Worm (Caenorhabditis elegans) whole organism, L4 larva: Measurements from ENCODE around the gene wdr-62.

Source experiments
- T20F7.1 ChIP-seq: fragments of 200-800 bp; sonication (Bioruptor generic); optimal IDR thresholded peaks from 2 replicates; lab custom pipeline; 2018; ENCODE audit warnings: mild to moderate bottlenecking, missing genetic modification characterization, missing compliant biosample characterization
- Y105C5A.15 ChIP-seq: fragments of 200-800 bp; sonication (Bioruptor generic); IDR thresholded peaks from 2 replicates; pipeline ENCODE4 v1.3.6; 2022; ENCODE audit warnings: missing genetic modification characterization, missing compliant biosample characterization
- Y5F2A.4 ChIP-seq: fragments of 200-800 bp; sonication (Bioruptor generic); optimal IDR thresholded peaks from 2 replicates; lab custom pipeline; 2018; ENCODE audit warnings: mild to moderate bottlenecking, missing genetic modification characterization, missing compliant biosample characterization
- Y75B8A.6 ChIP-seq: fragments of 200-800 bp; sonication (Bioruptor generic); IDR thresholded peaks from 2 replicates; pipeline ENCODE4 v1.3.6; 2022; ENCODE audit warnings: missing genetic modification reagents, missing genetic modification characterization, missing compliant biosample characterization
- ZK546.5 ChIP-seq, 2 experiments: sonication (generic microtip); optimal IDR thresholded peaks; 2 replicates each; lab custom pipeline; 2017; ENCODE audit warnings: missing biosample characterization in 2 of 2, missing genetic modification characterization in 2 of 2
- arid-1 ChIP-seq: fragments of 200-800 bp; sonication (Bioruptor generic); conservative IDR thresholded peaks from 2 replicates; pipeline ENCODE4 v1.3.6; 2022; ENCODE audit warnings: missing genetic modification reagents, missing genetic modification characterization, missing compliant biosample characterization
- ceh-20 ChIP-seq: fragments of 200-800 bp; sonication (Bioruptor generic); IDR thresholded peaks from 2 replicates; pipeline ENCODE4 v1.3.6; 2022; ENCODE audit warnings: missing genetic modification reagents, missing genetic modification characterization, missing compliant biosample characterization
- ceh-82 ChIP-seq: sonication (generic microtip); optimal IDR thresholded peaks from 2 replicates; lab custom pipeline; 2017; ENCODE audit warnings: missing biosample characterization, missing genetic modification characterization
- ces-1 ChIP-seq: fragments of 150-350 bp; sonication (generic microtip); optimal IDR thresholded peaks from 4 replicates; lab custom pipeline; 2014; ENCODE audit warnings: missing biosample characterization, missing genetic modification reagents, missing genetic modification characterization
- ctbp-1 ChIP-seq: fragments of 200-800 bp; sonication (Bioruptor generic); IDR thresholded peaks from 2 replicates; pipeline ENCODE4 v1.3.6; 2022; ENCODE audit warnings: missing genetic modification reagents, missing genetic modification characterization, missing compliant biosample characterization
- daf-12 ChIP-seq: fragments of 150-350 bp; optimal IDR thresholded peaks from 2 replicates; lab custom pipeline; 2014; ENCODE audit warnings: missing biosample characterization, missing genetic modification reagents, missing genetic modification characterization
- daf-8 ChIP-seq: fragments of 200-800 bp; sonication (Bioruptor generic); IDR thresholded peaks from 2 replicates; pipeline ENCODE4 v1.3.6; 2022; ENCODE audit warnings: missing genetic modification characterization, missing compliant biosample characterization
- dmd-6 ChIP-seq: fragments of 200-800 bp; sonication (Bioruptor generic); IDR thresholded peaks from 2 replicates; pipeline ENCODE4 v1.3.6; 2022; ENCODE audit warnings: missing genetic modification reagents, missing genetic modification characterization, missing compliant biosample characterization
- dmd-8 ChIP-seq: fragments of 200-800 bp; sonication (Bioruptor generic); IDR thresholded peaks from 2 replicates; pipeline ENCODE4 v1.3.6; 2022; ENCODE audit warnings: missing genetic modification characterization, missing compliant biosample characterization
- dmd-9 ChIP-seq: fragments of 200-800 bp; sonication (Bioruptor generic); IDR thresholded peaks from 2 replicates; pipeline ENCODE4 v1.3.6; 2022; ENCODE audit warnings: missing genetic modification reagents, missing genetic modification characterization, missing compliant biosample characterization
- dpl-1 ChIP-seq: fragments of 150-350 bp; optimal IDR thresholded peaks from 2 replicates; lab custom pipeline; 2014; ENCODE audit warnings: missing biosample characterization, missing genetic modification reagents, missing genetic modification characterization
- dve-1 ChIP-seq: sonication (generic microtip); optimal IDR thresholded peaks from 2 replicates; lab custom pipeline; 2017; ENCODE audit warnings: antibody characterized with exemption, mild to moderate bottlenecking, missing genetic modification characterization, missing compliant biosample characterization; ENCODE audit not compliant: insufficient read depth
- egl-43 ChIP-seq: fragments of 200-800 bp; sonication (Bioruptor generic); IDR thresholded peaks from 2 replicates; pipeline ENCODE4 v1.3.6; 2022; ENCODE audit warnings: missing genetic modification reagents, missing genetic modification characterization, missing compliant biosample characterization
- fkh-10 ChIP-seq: fragments of 150-350 bp; optimal IDR thresholded peaks from 2 replicates; lab custom pipeline; 2014; ENCODE audit warnings: missing biosample characterization, missing genetic modification reagents, missing genetic modification characterization
- lin-38 ChIP-seq: fragments of 200-800 bp; sonication (Bioruptor generic); IDR thresholded peaks from 2 replicates; pipeline ENCODE4 v1.3.6; 2022; ENCODE audit warnings: missing genetic modification reagents, missing genetic modification characterization, missing compliant biosample characterization
- lir-3 ChIP-seq: sonication (generic microtip); optimal IDR thresholded peaks from 2 replicates; lab custom pipeline; 2016; ENCODE audit warnings: mild to moderate bottlenecking, missing genetic modification characterization, missing compliant biosample characterization
- madf-9 ChIP-seq: fragments of 200-800 bp; sonication (Bioruptor generic); conservative IDR thresholded peaks from 2 replicates; pipeline ENCODE4 v1.3.6; 2022; ENCODE audit warnings: missing genetic modification reagents, missing genetic modification characterization, missing compliant biosample characterization
- mdl-1 ChIP-seq, 2 experiments: fragments of 150-350 bp in 1 of 2; sonication (generic microtip) in 1 of 2; optimal IDR thresholded peaks; 2 replicates each; lab custom pipeline; 2014 to 2017; ENCODE audit warnings: missing biosample characterization in 2 of 2, missing genetic modification characterization in 2 of 2
- mdt-29 ChIP-seq: fragments of 200-800 bp; sonication (Bioruptor generic); IDR thresholded peaks from 2 replicates; pipeline ENCODE4 v1.3.6; 2022; ENCODE audit warnings: missing genetic modification reagents, missing genetic modification characterization, missing compliant biosample characterization
- mep-1 ChIP-seq: fragments of 150-350 bp; sonication (generic microtip); optimal IDR thresholded peaks from 3 replicates; lab custom pipeline; 2014; ENCODE audit warnings: missing biosample characterization, missing genetic modification characterization
- mxl-2 ChIP-seq: fragments of 200-800 bp; sonication (Bioruptor generic); conservative IDR thresholded peaks from 2 replicates; pipeline ENCODE4 v1.3.6; 2022; ENCODE audit warnings: missing genetic modification reagents, missing genetic modification characterization, missing compliant biosample characterization
- nhr-102 ChIP-seq: sonication (generic microtip); optimal IDR thresholded peaks from 2 replicates; lab custom pipeline; 2016; ENCODE audit warnings: mild to moderate bottlenecking, missing genetic modification characterization, moderate library complexity, missing compliant biosample characterization
- nhr-11 ChIP-seq: fragments of 150-350 bp; optimal IDR thresholded peaks from 2 replicates; lab custom pipeline; 2014; ENCODE audit warnings: missing biosample characterization, missing genetic modification characterization
- nhr-111 ChIP-seq: fragments of 200-800 bp; sonication (Bioruptor generic); optimal IDR thresholded peaks from 2 replicates; lab custom pipeline; 2018; ENCODE audit warnings: mild to moderate bottlenecking, missing genetic modification characterization, missing compliant biosample characterization
- nhr-25 ChIP-seq: sonication (generic microtip); optimal IDR thresholded peaks from 2 replicates; lab custom pipeline; 2017; ENCODE audit warnings: missing genetic modification characterization, mild to moderate bottlenecking, missing compliant biosample characterization, antibody characterized with exemption, moderate library complexity, borderline replicate concordance; ENCODE audit not compliant: insufficient read depth
- nhr-41 ChIP-seq: fragments of 200-800 bp; sonication (Bioruptor generic); IDR thresholded peaks from 2 replicates; pipeline ENCODE4 v1.3.6; 2022; ENCODE audit warnings: missing genetic modification reagents, missing genetic modification characterization, missing compliant biosample characterization
- nhr-48 ChIP-seq: sonication (generic microtip); optimal IDR thresholded peaks from 2 replicates; lab custom pipeline; 2016; ENCODE audit warnings: mild to moderate bottlenecking, missing genetic modification characterization, missing compliant biosample characterization
- nhr-77 ChIP-seq: fragments of 150-350 bp; optimal IDR thresholded peaks from 2 replicates; lab custom pipeline; 2014; ENCODE audit warnings: missing biosample characterization, missing genetic modification characterization
- php-3 ChIP-seq: fragments of 200-800 bp; sonication (Bioruptor generic); IDR thresholded peaks from 2 replicates; pipeline ENCODE4 v1.3.6; 2022; ENCODE audit warnings: missing genetic modification reagents, missing genetic modification characterization, missing compliant biosample characterization
- rbr-2 ChIP-seq: sonication (generic microtip); optimal IDR thresholded peaks from 2 replicates; lab custom pipeline; 2016; ENCODE audit warnings: missing genotype, missing genetic modification characterization, missing compliant biosample characterization
- saeg-2 ChIP-seq: fragments of 200-800 bp; sonication (Bioruptor generic); IDR thresholded peaks from 2 replicates; pipeline ENCODE4 v1.3.6; 2022; ENCODE audit warnings: missing genetic modification reagents, missing genetic modification characterization, missing compliant biosample characterization
- set-16 ChIP-seq: fragments of 200-800 bp; sonication (Bioruptor generic); IDR thresholded peaks from 2 replicates; pipeline ENCODE4 v1.3.6; 2022; ENCODE audit warnings: missing genetic modification reagents, missing genetic modification characterization, missing compliant biosample characterization
- skn-1 ChIP-seq: fragments of 150-350 bp; optimal IDR thresholded peaks from 2 replicates; lab custom pipeline; 2014; ENCODE audit warnings: missing biosample characterization, missing genetic modification characterization
- snpc-4 ChIP-seq: fragments of 150-350 bp; optimal IDR thresholded peaks from 2 replicates; lab custom pipeline; 2014; ENCODE audit warnings: missing biosample characterization, missing genetic modification characterization
- spr-1 ChIP-seq: sonication (generic microtip); optimal IDR thresholded peaks from 2 replicates; lab custom pipeline; 2016; ENCODE audit warnings: mild to moderate bottlenecking, missing genetic modification characterization, missing compliant biosample characterization
- unc-62 ChIP-seq, 3 experiments: fragments of 150-350 bp in 1 of 3; sonication (generic microtip); optimal IDR thresholded peaks in 2 of 3; peaks in 1 of 3; 1 replicate in 1 of 3; 2 replicates in 2 of 3; lab custom pipeline; 2014 to 2017; ENCODE audit warnings: missing biosample characterization in 3 of 3, missing genetic modification characterization in 3 of 3, missing genetic modification reagents in 3 of 3, missing genotype in 1 of 3
- vab-7 ChIP-seq: fragments of 200-800 bp; sonication (Bioruptor generic); IDR thresholded peaks from 2 replicates; pipeline ENCODE4 v1.3.6; 2022; ENCODE audit warnings: missing genetic modification reagents, missing genetic modification characterization, missing compliant biosample characterization
- zfp-2 ChIP-seq: sonication (generic microtip); optimal IDR thresholded peaks from 2 replicates; lab custom pipeline; 2016; ENCODE audit warnings: mild to moderate bottlenecking, missing genetic modification characterization, missing compliant biosample characterization
- zfp-3 ChIP-seq: fragments of 200-800 bp; sonication (Bioruptor generic); conservative IDR thresholded peaks from 2 replicates; pipeline ENCODE4 v1.3.6; 2022; ENCODE audit warnings: missing genetic modification reagents, missing genetic modification characterization, missing compliant biosample characterization
- zip-11 ChIP-seq: fragments of 200-800 bp; sonication (Bioruptor generic); IDR thresholded peaks from 2 replicates; pipeline ENCODE4 v1.3.6; 2022; ENCODE audit warnings: missing genetic modification characterization, missing compliant biosample characterization
- zip-2 ChIP-seq: fragments of 150-350 bp; optimal IDR thresholded peaks from 2 replicates; lab custom pipeline; 2014; ENCODE audit warnings: missing biosample characterization, missing genetic modification characterization

The wdr-62 gene

ce11 chrV:9503152-9503817 lies 59.4 kb downstream of the wdr-62 start (continued):
- TF ChIP-seq lin-38 (no peak; the same call in 1 of the 2 replicates), nhr-48 (peak; percentile 75), arid-1 (peak; percentile 78), rbr-2 (tag; lab: Kevin White, UChicago) (peak; percentile 75), set-16 (GFP tag; lab: Robert Waterston, UW) (no peak), mxl-2 (0 out of 2 replicates have a peak, but pooled peaks have one; percentile 12), T20F7.1 (GFP tag; lab: Kevin White, UChicago) (peak; percentile 47), dmd-6 (GFP tag; lab: Robert Waterston, UW) (peak; percentile 84), mdl-1 (tag; optimal IDR thresholded peaks at IDR 0.05; lab: Kevin White, UChicago) (no peak), dmd-8 (GFP tag; lab: Robert Waterston, UW) (peak; percentile 97), zfp-2 (no peak), ces-1 (no peak), lir-3 (peak; percentile 60), dpl-1 (GFP tag; lab: Kevin White, UChicago) (peak; percentile 21), saeg-2 (peak; percentile 49; the same call in 1 of the 2 replicates), ZK546.5 (tag; optimal IDR thresholded peaks at IDR 0.05; lab: Kevin White, UChicago) (no peak), ctbp-1 (GFP tag; lab: Robert Waterston, UW) (peak; percentile 87), egl-43 (GFP tag; lab: Robert Waterston, UW) (no peak; the same call in 1 of the 2 replicates), daf-12 (tag; lab: Kevin White, UChicago) (no peak), Y105C5A.15 (GFP tag; lab: Robert Waterston, UW) (no peak), daf-8 (GFP tag; lab: Robert Waterston, UW) (0 out of 2 replicates have a peak, but pooled peaks have one; percentile 45), mep-1 (peak; percentile 56), unc-62 (GFP tag; optimal IDR thresholded peaks at IDR 0.05 in 1 of 2; lab: Kevin White, UChicago) (peak in 1 of 2 experiments; percentile 93), unc-62 (tag; optimal IDR thresholded peaks at IDR 0.05; lab: Kevin White, UChicago) (no peak), zip-11 (GFP tag; lab: Robert Waterston, UW) (0 out of 2 replicates have a peak, but pooled peaks have one; percentile 49), spr-1 (tag; lab: Kevin White, UChicago) (peak; percentile 41), nhr-77 (peak; percentile 12), nhr-41 (GFP tag; lab: Robert Waterston, UW) (peak; percentile 62; the same call in 1 of the 2 replicates), php-3 (GFP tag; lab: Robert Waterston, UW) (peak; percentile 61; the same call in 1 of the 2 replicates), Y75B8A.6 (GFP tag; lab: Robert Waterston, UW) (0 out of 2 replicates have a peak, but pooled peaks have one; percentile 80), ceh-82 (tag; lab: Kevin White, UChicago) (no peak), skn-1 (tag; lab: Kevin White, UChicago) (no peak), madf-9 (GFP tag; lab: Robert Waterston, UW) (peak; percentile 79), snpc-4 (tag; lab: Kevin White, UChicago) (peak; percentile 81), dmd-9 (GFP tag; lab: Robert Waterston, UW) (0 out of 2 replicates have a peak, but pooled peaks have one; percentile 49), nhr-25 (tag; lab: Kevin White, UChicago) (peak; percentile 39), vab-7 (GFP tag; lab: Robert Waterston, UW) (peak; percentile 80), mdt-29 (GFP tag; lab: Robert Waterston, UW) (peak; percentile 86), dve-1 (no peak), nhr-102 (tag; lab: Kevin White, UChicago) (peak; percentile 68), nhr-111 (GFP tag; lab: Kevin White, UChicago) (peak; percentile 6), ceh-20 (GFP tag; lab: Robert Waterston, UW) (peak; percentile 84), nhr-11 (tag; lab: Kevin White, UChicago) (no peak), zip-2 (tag; lab: Kevin White, UChicago) (no peak), zfp-3 (0 out of 2 replicates have a peak, but pooled peaks have one; percentile 59), fkh-10 (GFP tag; lab: Kevin White, UChicago) (no peak), Y5F2A.4 (peak; percentile 35)
